Worm (Caenorhabditis elegans) whole organism, young adult: ENCODE measurements around the gene fbxb-26.

Experiments used
- F22D6.2 ChIP-seq: sonication (generic microtip); optimal IDR thresholded peaks from 2 replicates; lab custom pipeline; 2016; ENCODE audit warnings: mild to moderate bottlenecking, missing genetic modification characterization, missing compliant biosample characterization
- F33H1.4 ChIP-seq: fragments of 200-800 bp; sonication (Bioruptor generic); IDR thresholded peaks from 2 replicates; pipeline ENCODE4 v1.3.6; 2022; ENCODE audit warnings: missing genetic modification reagents, missing genetic modification characterization, missing compliant biosample characterization
- Y67H2A.10 ChIP-seq: fragments of 200-800 bp; sonication (Bioruptor generic); conservative IDR thresholded peaks from 2 replicates; pipeline ENCODE4 v1.3.6; 2022; ENCODE audit warnings: missing genetic modification reagents, missing genetic modification characterization, missing compliant biosample characterization
- Y79H2A.3 ChIP-seq: fragments of 200-800 bp; sonication (Bioruptor generic); conservative IDR thresholded peaks from 2 replicates; pipeline ENCODE4 v1.3.6; 2022; ENCODE audit warnings: missing genetic modification reagents, missing genetic modification characterization, missing compliant biosample characterization
- attf-3 ChIP-seq: fragments of 200-800 bp; sonication (Bioruptor generic); conservative IDR thresholded peaks from 2 replicates; pipeline ENCODE4 v1.3.6; 2022; ENCODE audit warnings: missing genetic modification reagents, missing genetic modification characterization, missing compliant biosample characterization
- attf-6 ChIP-seq: fragments of 200-800 bp; sonication (Bioruptor generic); IDR thresholded peaks from 2 replicates; pipeline ENCODE4 v1.3.6; 2022; ENCODE audit warnings: missing genetic modification reagents, missing genetic modification characterization, missing compliant biosample characterization
- ccch-3 ChIP-seq: fragments of 200-800 bp; sonication (Bioruptor generic); optimal IDR thresholded peaks from 2 replicates; lab custom pipeline; 2018; ENCODE audit warnings: mild to moderate bottlenecking, missing genetic modification characterization, missing compliant biosample characterization
- ceh-40 ChIP-seq: fragments of 200-800 bp; sonication (Bioruptor generic); IDR thresholded peaks from 2 replicates; pipeline ENCODE4 v1.3.6; 2022; ENCODE audit warnings: missing genetic modification characterization, missing compliant biosample characterization
- ceh-58 ChIP-seq: fragments of 200-800 bp; sonication (Bioruptor generic); IDR thresholded peaks from 2 replicates; pipeline ENCODE4 v1.3.6; 2022; ENCODE audit warnings: missing genetic modification characterization, missing compliant biosample characterization
- ceh-79 ChIP-seq: sonication (generic microtip); optimal IDR thresholded peaks from 2 replicates; lab custom pipeline; 2017; ENCODE audit warnings: mild to moderate bottlenecking, missing genetic modification characterization, missing compliant biosample characterization
- ceh-91 ChIP-seq: fragments of 200-800 bp; sonication (Bioruptor generic); IDR thresholded peaks from 2 replicates; pipeline ENCODE4 v1.3.6; 2022; ENCODE audit warnings: missing genetic modification reagents, missing genetic modification characterization, missing compliant biosample characterization
- die-1 ChIP-seq: sonication (generic microtip); optimal IDR thresholded peaks from 2 replicates; lab custom pipeline; 2016; ENCODE audit warnings: missing genotype, mild to moderate bottlenecking, missing genetic modification characterization, missing compliant biosample characterization
- him-1 ChIP-seq: sonication (generic microtip); optimal IDR thresholded peaks from 2 replicates; lab custom pipeline; 2016; ENCODE audit warnings: missing genotype, missing genetic modification reagents, missing genetic modification characterization, missing compliant biosample characterization
- hlh-26 ChIP-seq: fragments of 200-800 bp; sonication (Bioruptor generic); conservative IDR thresholded peaks from 2 replicates; pipeline ENCODE4 v1.3.6; 2022; ENCODE audit warnings: missing genetic modification reagents, missing genetic modification characterization, missing compliant biosample characterization
- lag-1 ChIP-seq: fragments of 200-800 bp; sonication (Bioruptor generic); IDR thresholded peaks from 2 replicates; pipeline ENCODE4 v1.3.6; 2022; ENCODE audit warnings: missing genetic modification reagents, missing genetic modification characterization, missing compliant biosample characterization
- lin-40 ChIP-seq: sonication (generic microtip); optimal IDR thresholded peaks from 2 replicates; lab custom pipeline; 2016; ENCODE audit warnings: missing genetic modification characterization, mild to moderate bottlenecking, missing compliant biosample characterization, missing genotype, missing genetic modification reagents
- madf-10 ChIP-seq: sonication (generic microtip); optimal IDR thresholded peaks from 2 replicates; lab custom pipeline; 2016; ENCODE audit warnings: mild to moderate bottlenecking, missing genetic modification characterization, missing compliant biosample characterization
- madf-6 ChIP-seq: fragments of 200-800 bp; sonication (Bioruptor generic); IDR thresholded peaks from 2 replicates; pipeline ENCODE4 v1.3.6; 2022; ENCODE audit warnings: missing genetic modification reagents, missing genetic modification characterization, missing compliant biosample characterization
- mes-4 ChIP-seq: sonication (generic microtip); optimal IDR thresholded peaks from 2 replicates; lab custom pipeline; 2016; ENCODE audit warnings: missing genotype, missing genetic modification characterization, missing compliant biosample characterization
- nhr-179 ChIP-seq: sonication (generic microtip); optimal IDR thresholded peaks from 2 replicates; lab custom pipeline; 2016; ENCODE audit warnings: mild to moderate bottlenecking, missing genetic modification characterization, missing compliant biosample characterization
- nhr-27 ChIP-seq: fragments of 200-800 bp; sonication (Bioruptor generic); optimal IDR thresholded peaks from 2 replicates; lab custom pipeline; 2018; ENCODE audit warnings: mild to moderate bottlenecking, missing genetic modification characterization, moderate library complexity, missing compliant biosample characterization
- nhr-80 ChIP-seq: sonication (generic microtip); optimal IDR thresholded peaks from 2 replicates; lab custom pipeline; 2016; ENCODE audit warnings: missing genetic modification characterization, missing compliant biosample characterization
- rec-8 ChIP-seq, 2 experiments: sonication (generic microtip); optimal IDR thresholded peaks; 2 replicates each; lab custom pipeline; 2016; ENCODE audit warnings: mild to moderate bottlenecking in 2 of 2, missing genetic modification characterization in 2 of 2, missing genetic modification reagents in 2 of 2, missing genotype in 2 of 2, missing biosample characterization in 1 of 2, missing compliant biosample characterization in 1 of 2, moderate library complexity in 1 of 2
- repo-1 ChIP-seq: sonication (generic microtip); optimal IDR thresholded peaks from 2 replicates; lab custom pipeline; 2017; ENCODE audit warnings: mild to moderate bottlenecking, missing genetic modification characterization, missing compliant biosample characterization
- rpc-1 ChIP-seq, 2 experiments: fragments of 150-350 bp in 1 of 2; sonication (generic microtip) in 1 of 2; optimal IDR thresholded peaks; 2 replicates each; lab custom pipeline; 2014 to 2018; ENCODE audit warnings: missing biosample characterization in 1 of 2, missing genetic modification characterization in 1 of 2, missing genetic modification reagents in 1 of 2, missing genotype in 1 of 2
- sdz-38 ChIP-seq: sonication (generic microtip); optimal IDR thresholded peaks from 2 replicates; lab custom pipeline; 2016; ENCODE audit warnings: missing genotype, missing genetic modification characterization, missing compliant biosample characterization
- snpc-3.4 ChIP-seq: sonication (generic microtip); optimal IDR thresholded peaks from 2 replicates; lab custom pipeline; 2017; ENCODE audit warnings: missing genetic modification characterization, mild to moderate bottlenecking, missing compliant biosample characterization, antibody characterized with exemption, moderate library complexity, missing genotype, missing genetic modification reagents
- tbp1 ChIP-seq: fragments of 200-800 bp; sonication (Bioruptor generic); optimal IDR thresholded peaks from 2 replicates; lab custom pipeline; 2018; ENCODE audit warnings: mild to moderate bottlenecking, missing genetic modification characterization, missing compliant biosample characterization
- unc-130 ChIP-seq: sonication (generic microtip); optimal IDR thresholded peaks from 2 replicates; lab custom pipeline; 2016; ENCODE audit warnings: missing genetic modification reagents, missing genetic modification characterization, missing compliant biosample characterization
- unc-62 ChIP-seq: fragments of 150-350 bp; optimal IDR thresholded peaks from 2 replicates; lab custom pipeline; 2014; ENCODE audit warnings: missing biosample characterization, missing genetic modification reagents, missing genetic modification characterization
- zfh-2 ChIP-seq: fragments of 200-800 bp; sonication (Bioruptor generic); conservative IDR thresholded peaks from 2 replicates; pipeline ENCODE4 v1.3.6; 2022; ENCODE audit warnings: missing genetic modification reagents, missing genetic modification characterization, missing compliant biosample characterization
- ztf-3 ChIP-seq: fragments of 200-800 bp; sonication (Bioruptor generic); optimal IDR thresholded peaks from 2 replicates; lab custom pipeline; 2018; ENCODE audit warnings: mild to moderate bottlenecking, missing genetic modification characterization, missing compliant biosample characterization
- ztf-6 ChIP-seq: fragments of 200-800 bp; sonication (Bioruptor generic); IDR thresholded peaks from 2 replicates; pipeline ENCODE4 v1.3.6; 2022; ENCODE audit warnings: missing genetic modification reagents, missing genetic modification characterization, missing compliant biosample characterization

fbxb-26 gene

ce11 chrII:1672673-1673072 is 9.6 kb upstream of the fbxb-26 start:
- TF ChIP-seq snpc-3.4: no peak
- no peak for TF ChIP-seq ccch-3 (GFP tag; lab: Kevin White, UChicago)
- no peak for TF ChIP-seq lag-1 (GFP tag; lab: Robert Waterston, UW)
- peak; percentile 29; the same call in 1 of the 2 replicates for TF ChIP-seq zfh-2 (GFP tag; lab: Robert Waterston, UW)
- TF ChIP-seq ceh-79 (tag; lab: Kevin White, UChicago): no peak
- TF ChIP-seq, all 124 proteins: peak for 1

DNA sequence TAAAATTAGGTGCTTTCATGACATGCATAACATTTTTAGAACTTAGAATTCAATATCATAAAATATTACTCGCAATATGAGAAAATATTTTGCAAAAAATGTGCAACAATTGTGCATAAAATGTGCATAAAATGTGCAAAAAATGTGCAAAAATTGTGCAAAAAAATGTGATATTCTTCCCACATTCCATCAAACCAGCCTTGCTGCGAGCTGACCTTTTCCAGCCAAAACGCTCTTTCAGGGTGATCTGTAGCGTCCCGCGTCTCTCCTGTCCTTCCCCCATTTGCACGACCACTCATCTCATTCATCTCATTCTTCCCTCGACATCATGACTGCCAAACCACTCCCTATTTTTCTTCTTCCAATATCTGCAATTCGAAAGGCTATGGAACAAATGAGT is 6.2 kb upstream of the fbxb-26 start, which contains the start of gene fbxb-17:
TSS of gene fbxb-17 (plus strand) at position 301 of the 400 bp plus-strand sequence.
- TF ChIP-seq nhr-27 (tag; lab: Kevin White, UChicago) (no peak), Y67H2A.10 (GFP tag; lab: Robert Waterston, UW) (no peak), tbp1 (GFP tag; lab: Kevin White, UChicago) (no peak), lin-40 (no peak), F22D6.2 (tag; lab: Kevin White, UChicago) (no peak), Y79H2A.3 (GFP tag; lab: Robert Waterston, UW) (no peak), nhr-80 (no peak), rec-8 (tag; optimal IDR thresholded peaks at IDR 0.05; lab: Kevin White, UChicago) (no peak), die-1 (tag; lab: Kevin White, UChicago) (no peak), rpc-1 (optimal IDR thresholded peaks at IDR 0.05; lab: Kevin White, UChicago) (no peak), rpc-1 (tag; optimal IDR thresholded peaks at IDR 0.05; lab: Kevin White, UChicago) (no peak), hlh-26 (GFP tag; lab: Robert Waterston, UW) (no peak), F33H1.4 (GFP tag; lab: Robert Waterston, UW) (no peak)
- TF ChIP-seq, all 124 proteins: peak for 0

DNA sequence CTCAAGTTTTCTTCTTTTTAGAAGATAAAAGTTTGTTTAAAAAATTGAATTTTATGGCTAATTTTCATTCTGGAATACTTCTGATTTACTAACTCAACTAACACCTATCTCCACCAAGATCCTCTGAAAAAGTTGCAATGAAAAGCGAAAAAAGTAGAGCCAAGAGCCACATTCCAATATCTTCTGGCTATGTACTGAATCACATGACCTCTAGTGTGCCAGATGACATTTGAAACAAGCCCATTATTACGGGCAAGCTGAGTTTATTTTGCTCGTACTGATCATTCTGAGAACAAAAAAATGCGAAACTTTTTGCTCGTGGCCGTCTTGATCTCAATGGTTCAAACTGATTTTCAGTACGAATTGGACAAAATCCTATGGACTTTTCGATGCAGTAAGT is 3.2 kb upstream of the fbxb-26 start, which contains the start of gene irld-36:
TSS of gene irld-36 (plus strand) at position 301 of the 400 bp plus-strand sequence.
- TF ChIP-seq ceh-40 (GFP tag; lab: Robert Waterston, UW) (no peak), ztf-6 (no peak)
- TF ChIP-seq, all 124 proteins: peak for 0

DNA sequence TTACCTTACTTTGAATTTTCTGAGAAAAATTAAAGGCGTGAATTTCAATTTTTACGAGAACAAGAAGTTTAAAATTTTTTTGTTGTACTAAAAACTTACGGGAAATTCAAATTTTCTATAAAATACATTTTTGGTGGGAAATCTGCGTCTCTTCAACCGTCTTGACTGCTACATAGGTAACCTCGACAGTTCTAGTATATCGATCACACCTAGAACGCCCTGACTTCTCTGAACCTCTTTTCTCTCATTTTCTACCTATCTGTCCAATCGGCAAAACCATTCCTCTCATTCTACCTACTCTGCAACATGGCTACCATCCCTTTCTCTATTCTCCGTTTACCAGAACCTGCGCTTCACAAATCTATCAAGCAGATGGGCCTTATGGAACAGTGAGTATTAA is 1.4 kb downstream of the fbxb-26 start, which contains the start of gene fbxb-25:
TSS of gene fbxb-25 (plus strand) at position 301 of the 400 bp plus-strand sequence.
- TF ChIP-seq unc-130 (GFP tag; lab: Kevin White, UChicago): no peak
- TF ChIP-seq repo-1: no peak
- TF ChIP-seq him-1 (tag; lab: Kevin White, UChicago): no peak
- TF ChIP-seq mes-4 (tag; lab: Kevin White, UChicago): no peak
- no peak for TF ChIP-seq ceh-91
- TF ChIP-seq attf-6 (GFP tag; lab: Robert Waterston, UW): no peak
- no peak for TF ChIP-seq attf-3 (GFP tag; lab: Robert Waterston, UW)
- no peak for TF ChIP-seq nhr-179 (tag; lab: Kevin White, UChicago)
- no peak for TF ChIP-seq lag-1 (GFP tag; lab: Robert Waterston, UW)
- no peak for TF ChIP-seq madf-10 (tag; lab: Kevin White, UChicago)
- no peak for TF ChIP-seq sdz-38 (tag; lab: Kevin White, UChicago)
- no peak for TF ChIP-seq ceh-40 (GFP tag; lab: Robert Waterston, UW)
- TF ChIP-seq madf-6: no peak
- TF ChIP-seq unc-62 (GFP tag; lab: Kevin White, UChicago): no peak
- TF ChIP-seq ceh-58 (GFP tag; lab: Robert Waterston, UW): no peak
- TF ChIP-seq ztf-3: no peak
